Fruit fly (Drosophila melanogaster) whole organism: ENCODE measurements around the gene His3.3B.
A peak's percentile ranks its signal among the peaks of the same experiment; 100 is the strongest.

Source experiments
- CG8478 ChIP-seq: fragments of >200 bp; optimal IDR thresholded peaks from 2 replicates; lab custom pipeline; 2018; ENCODE audit warnings: inconsistent platforms
- Dll ChIP-seq: fragments of >200 bp; optimal IDR thresholded peaks from 2 replicates; lab custom pipeline; 2017
- EcR ChIP-seq, 2 experiments: fragments of >200 bp; optimal IDR thresholded peaks; 2 replicates each; lab custom pipeline; 2017; ENCODE audit warnings: missing biosample characterization in 2 of 2, missing genetic modification characterization in 2 of 2, missing genetic modification reagents in 2 of 2
- pan ChIP-seq: fragments of >200 bp; optimal IDR thresholded peaks from 2 replicates; lab custom pipeline; 2017
- psq ChIP-seq: fragments of >200 bp; optimal IDR thresholded peaks from 2 replicates; lab custom pipeline; 2017
- usp ChIP-seq: fragments of >200 bp; optimal IDR thresholded peaks from 2 replicates; lab custom pipeline; 2017; ENCODE audit warnings: missing biosample characterization, missing genetic modification characterization, mixed read lengths

His3.3B gene

dm6 chrX:9129436-9129835 lies 27.0 kb downstream of the His3.3B start:
- no peak for TF ChIP-seq pan (lab: Kevin White, UChicago)
- no peak for TF ChIP-seq psq (lab: Kevin White, UChicago)
- TF ChIP-seq usp = no peak
- TF ChIP-seq CG8478 (lab: Kevin White, UChicago) = no peak
- no peak for TF ChIP-seq EcR (GFP tag; optimal IDR thresholded peaks at IDR 0.05; lab: Kevin White, UChicago)
- no peak for TF ChIP-seq Dll (lab: Kevin White, UChicago)

- TF ChIP-seq pan (lab: Kevin White, UChicago) = no peak
- TF ChIP-seq Dll (lab: Kevin White, UChicago) = no peak
- no peak for TF ChIP-seq EcR (GFP tag; optimal IDR thresholded peaks at IDR 0.05; lab: Kevin White, UChicago)
- no peak for TF ChIP-seq CG8478 (lab: Kevin White, UChicago)
- no peak for TF ChIP-seq usp
- TF ChIP-seq psq (lab: Kevin White, UChicago) = no peak
Measured at dm6 chrX:9128012-9128280, 28.5 kb downstream of the His3.3B start.

dm6 chrX:9127264-9128011 lies 29.0 kb downstream of the His3.3B start:
- TF ChIP-seq usp = no peak
- TF ChIP-seq EcR (GFP tag; optimal IDR thresholded peaks at IDR 0.05; lab: Kevin White, UChicago) = no peak
- TF ChIP-seq Dll (lab: Kevin White, UChicago) = no peak
- no peak for TF ChIP-seq psq (lab: Kevin White, UChicago)
- no peak for TF ChIP-seq CG8478 (lab: Kevin White, UChicago)
- no peak for TF ChIP-seq pan (lab: Kevin White, UChicago)

- TF ChIP-seq psq (lab: Kevin White, UChicago) (no peak), usp (no peak), CG8478 (lab: Kevin White, UChicago) (no peak), pan (lab: Kevin White, UChicago) (no peak), Dll (lab: Kevin White, UChicago) (no peak), EcR (GFP tag; optimal IDR thresholded peaks at IDR 0.05; lab: Kevin White, UChicago) (no peak)
Measured at dm6 chrX:9122492-9122891, 34.0 kb downstream of the His3.3B start.

- no peak for TF ChIP-seq psq (lab: Kevin White, UChicago)
- no peak for TF ChIP-seq usp
- TF ChIP-seq pan (lab: Kevin White, UChicago) = peak; percentile 24
- no peak for TF ChIP-seq CG8478 (lab: Kevin White, UChicago)
Measured at dm6 chrX:9120828-9121754, 35.4 kb downstream of the His3.3B start.

- no peak for TF ChIP-seq CG8478 (lab: Kevin White, UChicago)
Measured at dm6 chrX:9119671-9120364, 36.7 kb downstream of the His3.3B start.

dm6 chrX:9118961-9119633 lies 37.4 kb downstream of the His3.3B start:
- TF ChIP-seq CG8478 (lab: Kevin White, UChicago) (no peak), usp (no peak), Dll (lab: Kevin White, UChicago) (no peak), psq (lab: Kevin White, UChicago) (no peak), EcR (GFP tag; optimal IDR thresholded peaks at IDR 0.05; lab: Kevin White, UChicago) (no peak), pan (lab: Kevin White, UChicago) (no peak)

dm6 chrX:9117831-9118230 lies 38.6 kb downstream of the His3.3B start:
- no peak for TF ChIP-seq Dll (lab: Kevin White, UChicago)
- TF ChIP-seq CG8478 (lab: Kevin White, UChicago) = no peak
- no peak for TF ChIP-seq usp
- TF ChIP-seq pan (lab: Kevin White, UChicago) = no peak
- no peak for TF ChIP-seq psq (lab: Kevin White, UChicago)
- TF ChIP-seq EcR (GFP tag; optimal IDR thresholded peaks at IDR 0.05; lab: Kevin White, UChicago) = no peak

- TF ChIP-seq CG8478 (lab: Kevin White, UChicago) (no peak), usp (no peak), EcR (GFP tag; optimal IDR thresholded peaks at IDR 0.05; lab: Kevin White, UChicago) (no peak), Dll (lab: Kevin White, UChicago) (no peak), pan (lab: Kevin White, UChicago) (no peak), psq (lab: Kevin White, UChicago) (no peak)
Measured at dm6 chrX:9110155-9110909, 46.1 kb downstream of the His3.3B start.

dm6 chrX:9109072-9109844 lies 47.2 kb downstream of the His3.3B start:
- TF ChIP-seq pan (lab: Kevin White, UChicago) (no peak), CG8478 (lab: Kevin White, UChicago) (no peak), EcR (GFP tag; optimal IDR thresholded peaks at IDR 0.05; lab: Kevin White, UChicago) (no peak), usp (no peak), psq (lab: Kevin White, UChicago) (no peak), Dll (lab: Kevin White, UChicago) (no peak)
